Fruit fly (Drosophila melanogaster) whole organism, embryonic: ENCODE measurements around the gene CRAT.

ENCODE experiments used
- Atf-2 ChIP-seq: fragments of 200-800 bp; sonication (Bioruptor generic); optimal IDR thresholded peaks from 2 replicates; lab custom pipeline; 2016; ENCODE audit warnings: missing biosample characterization, missing genetic modification characterization
- Blimp-1 ChIP-seq: fragments of 200-800 bp; sonication (Bioruptor generic); optimal IDR thresholded peaks from 3 replicates; lab custom pipeline; 2018; ENCODE audit warnings: missing biosample characterization, missing genetic modification characterization, mild to moderate bottlenecking, moderate library complexity, missing genetic modification reagents
- CG10267 ChIP-seq: fragments of 200-800 bp; sonication (Bioruptor generic); optimal IDR thresholded peaks from 2 replicates; lab custom pipeline; 2018; ENCODE audit warnings: missing biosample characterization, mild to moderate bottlenecking, missing genetic modification characterization, moderate library complexity
- CG10431 ChIP-seq: fragments of 200-800 bp; sonication (Bioruptor generic); optimal IDR thresholded peaks from 3 replicates; lab custom pipeline; 2018; ENCODE audit warnings: missing biosample characterization, mild to moderate bottlenecking, missing genetic modification characterization
- CG11560 ChIP-seq: fragments of 200-800 bp; sonication (Bioruptor generic); IDR thresholded peaks from 3 replicates; pipeline ENCODE4 v1.3.6; 2022; ENCODE audit warnings: missing biosample characterization, missing genetic modification characterization
- CG12219 ChIP-seq: fragments of 200-800 bp; sonication (Bioruptor generic); optimal IDR thresholded peaks from 3 replicates; lab custom pipeline; 2018; ENCODE audit warnings: missing biosample characterization, mild to moderate bottlenecking, missing genetic modification characterization
- CG13296 ChIP-seq: fragments of 200-800 bp; sonication (Bioruptor generic); optimal IDR thresholded peaks from 3 replicates; lab custom pipeline; 2018; ENCODE audit warnings: missing biosample characterization, mild to moderate bottlenecking, missing genetic modification characterization
- CG14667 ChIP-seq: fragments of 200-800 bp; sonication (Bioruptor generic); IDR thresholded peaks from 2 replicates; pipeline ENCODE4 v1.3.6; 2022; ENCODE audit warnings: missing biosample characterization, missing genetic modification characterization
- CG1603 ChIP-seq: fragments of 200-800 bp; sonication (Bioruptor generic); optimal IDR thresholded peaks from 2 replicates; lab custom pipeline; 2019; ENCODE audit warnings: missing biosample characterization, mild to moderate bottlenecking, missing genetic modification characterization, moderate library complexity
- CG17612 ChIP-seq: fragments of 200-800 bp; sonication (Bioruptor generic); IDR thresholded peaks from 2 replicates; pipeline ENCODE4 v1.3.6; 2022; ENCODE audit warnings: missing biosample characterization, missing genetic modification characterization
- CG30403 ChIP-seq: fragments of 200-800 bp; sonication (Bioruptor generic); optimal IDR thresholded peaks from 3 replicates; lab custom pipeline; 2016; ENCODE audit warnings: missing biosample characterization, missing genetic modification characterization
- CG31388 ChIP-seq: fragments of 200-800 bp; sonication (Bioruptor generic); optimal IDR thresholded peaks from 2 replicates; lab custom pipeline; 2016; ENCODE audit warnings: missing biosample characterization, missing genetic modification characterization
- CG32767 ChIP-seq: fragments of 200-800 bp; sonication (Bioruptor generic); IDR thresholded peaks from 2 replicates; pipeline ENCODE4 v1.3.6; 2022; ENCODE audit warnings: missing biosample characterization, missing genetic modification characterization
- CG34224 ChIP-seq: fragments of 200-800 bp; sonication (Bioruptor generic); IDR thresholded peaks from 3 replicates; pipeline ENCODE4 v1.3.6; 2022; ENCODE audit warnings: missing biosample characterization, missing genetic modification characterization; ENCODE audit not compliant: partially characterized antibody
- CG34376 ChIP-seq: fragments of 200-800 bp; sonication (Bioruptor generic); optimal IDR thresholded peaks from 2 replicates; lab custom pipeline; 2018; ENCODE audit warnings: missing biosample characterization, mild to moderate bottlenecking, missing genetic modification characterization
- CG4282 ChIP-seq: fragments of 200-800 bp; sonication (Bioruptor generic); optimal IDR thresholded peaks from 2 replicates; lab custom pipeline; 2016; ENCODE audit warnings: missing biosample characterization, missing genetic modification characterization
- CG9932 ChIP-seq: fragments of 200-800 bp; sonication (Bioruptor generic); IDR thresholded peaks from 2 replicates; pipeline ENCODE4 v1.3.6; 2022; ENCODE audit warnings: missing biosample characterization, missing genetic modification characterization
- D19A ChIP-seq: fragments of 200-800 bp; optimal IDR thresholded peaks from 3 replicates; lab custom pipeline; 2019; ENCODE audit warnings: missing biosample characterization, mild to moderate bottlenecking, missing genetic modification characterization, moderate library complexity
- GATAe ChIP-seq: fragments of 200-800 bp; sonication (Bioruptor generic); conservative IDR thresholded peaks from 2 replicates; pipeline ENCODE4 v1.3.6; 2022; ENCODE audit warnings: missing biosample characterization, missing genetic modification characterization
- HmgD ChIP-seq: fragments of 200-800 bp; sonication (Bioruptor generic); optimal IDR thresholded peaks from 3 replicates; lab custom pipeline; 2016; ENCODE audit warnings: missing biosample characterization, missing genetic modification characterization
- NC2β ChIP-seq: fragments of 200-800 bp; sonication (Bioruptor generic); optimal IDR thresholded peaks from 2 replicates; lab custom pipeline; 2016; ENCODE audit warnings: missing biosample characterization, missing genetic modification characterization
- Opbp ChIP-seq: fragments of 200-800 bp; sonication (Bioruptor generic); IDR thresholded peaks from 3 replicates; pipeline ENCODE4 v1.3.6; 2022; ENCODE audit warnings: missing biosample characterization, missing genetic modification characterization; ENCODE audit not compliant: partially characterized antibody
- abd-A ChIP-seq: fragments of 200-800 bp; sonication (Bioruptor generic); optimal IDR thresholded peaks from 3 replicates; lab custom pipeline; 2019; ENCODE audit warnings: missing biosample characterization, mild to moderate bottlenecking, missing genetic modification characterization, moderate library complexity
- ara ChIP-seq: fragments of 200-800 bp; sonication (Bioruptor generic); IDR thresholded peaks from 2 replicates; pipeline ENCODE4 v1.3.6; 2022; ENCODE audit warnings: missing biosample characterization, missing genetic modification characterization
- ash1 ChIP-seq: fragments of 200-800 bp; sonication (Bioruptor generic); optimal IDR thresholded peaks from 2 replicates; lab custom pipeline; 2018; ENCODE audit warnings: missing biosample characterization, mild to moderate bottlenecking, missing genetic modification characterization
- bcd ChIP-seq: fragments of 200-800 bp; sonication (Bioruptor generic); optimal IDR thresholded peaks from 2 replicates; lab custom pipeline; 2017; ENCODE audit warnings: missing biosample characterization, mild to moderate bottlenecking, missing genetic modification characterization
- ci ChIP-seq: fragments of 200-800 bp; sonication (Bioruptor generic); IDR thresholded peaks from 3 replicates; pipeline ENCODE4 v1.3.6; 2022; ENCODE audit warnings: missing biosample characterization, missing genetic modification characterization
- grau ChIP-seq: fragments of 200-800 bp; optimal IDR thresholded peaks from 3 replicates; lab custom pipeline; 2019; ENCODE audit warnings: missing biosample characterization, mild to moderate bottlenecking, missing genetic modification characterization, moderate library complexity
- h ChIP-seq: fragments of >200 bp; optimal IDR thresholded peaks from 2 replicates; lab custom pipeline; 2017
- mld ChIP-seq: fragments of 200-800 bp; sonication (Bioruptor generic); IDR thresholded peaks from 3 replicates; pipeline ENCODE4 v1.3.6; 2022; ENCODE audit warnings: missing biosample characterization, missing genetic modification characterization; ENCODE audit not compliant: partially characterized antibody
- oc ChIP-seq: fragments of 200-800 bp; sonication (Bioruptor generic); optimal IDR thresholded peaks from 2 replicates; lab custom pipeline; 2018; ENCODE audit warnings: missing biosample characterization, mild to moderate bottlenecking, missing genetic modification characterization, moderate library complexity
- p53 ChIP-seq: fragments of 200-800 bp; sonication (Bioruptor generic); optimal IDR thresholded peaks from 2 replicates; lab custom pipeline; 2016; ENCODE audit warnings: missing biosample characterization, missing genetic modification characterization
- pfk ChIP-seq: fragments of 200-800 bp; sonication (Bioruptor generic); optimal IDR thresholded peaks from 2 replicates; lab custom pipeline; 2018; ENCODE audit warnings: missing biosample characterization, mild to moderate bottlenecking, missing genetic modification characterization, moderate library complexity
- sim ChIP-seq: fragments of 200-800 bp; sonication (Bioruptor generic); IDR thresholded peaks from 2 replicates; pipeline ENCODE4 v1.3.6; 2022; ENCODE audit warnings: missing biosample characterization, missing genetic modification characterization
- sug ChIP-seq: fragments of 200-800 bp; optimal IDR thresholded peaks from 2 replicates; lab custom pipeline; 2019; ENCODE audit warnings: missing biosample characterization, mild to moderate bottlenecking, missing genetic modification characterization, moderate library complexity
- toy ChIP-seq: fragments of 200-800 bp; sonication (Bioruptor generic); IDR thresholded peaks from 2 replicates; pipeline ENCODE4 v1.3.6; 2022; ENCODE audit warnings: missing biosample characterization, missing genetic modification characterization
- yki ChIP-seq: fragments of >200 bp; optimal IDR thresholded peaks from 3 replicates; lab custom pipeline; 2018
- zf30C ChIP-seq: fragments of 200-800 bp; sonication (Bioruptor generic); optimal IDR thresholded peaks from 3 replicates; lab custom pipeline; 2018; ENCODE audit warnings: missing biosample characterization, mild to moderate bottlenecking, missing genetic modification characterization
- zfh1 ChIP-seq: fragments of 200-800 bp; sonication (Bioruptor generic); IDR thresholded peaks from 3 replicates; pipeline ENCODE4 v1.3.6; 2022; ENCODE audit warnings: missing biosample characterization, missing genetic modification characterization

Gene CRAT

dm6 chr3R:6342702-6343101 is 33.1 kb downstream of the CRAT start, which contains the start of gene CG10298:
Gene CG10298 (plus strand): TSS chr3R:6343002.
- no peak for TF ChIP-seq CG11560
- no peak for TF ChIP-seq CG1603 (tag; lab: Kevin White, UChicago)
- no peak for TF ChIP-seq CG17612 (GFP tag; lab: Robert Waterston, UW)
- no peak for TF ChIP-seq CG14667
- no peak for TF ChIP-seq CG13296 (GFP tag; lab: Kevin White, UChicago)
- no peak for TF ChIP-seq CG31388 (GFP tag; lab: Kevin White, UChicago)
- no peak for TF ChIP-seq bcd (GFP tag; lab: Kevin White, UChicago)
- TF ChIP-seq toy (GFP tag; lab: Robert Waterston, UW) = no peak
- no peak for TF ChIP-seq HmgD (GFP tag; lab: Kevin White, UChicago)
- TF ChIP-seq sug (tag; lab: Kevin White, UChicago) = no peak
- no peak for TF ChIP-seq pfk (GFP tag; lab: Kevin White, UChicago)
- no peak for TF ChIP-seq p53 (GFP tag; lab: Kevin White, UChicago)
- TF ChIP-seq oc (tag; lab: Kevin White, UChicago) = no peak
- TF ChIP-seq grau (tag; lab: Kevin White, UChicago) = no peak
- TF ChIP-seq CG9932 (GFP tag; lab: Robert Waterston, UW) = no peak
- no peak for TF ChIP-seq h
- TF ChIP-seq zfh1 (GFP tag; lab: Robert Waterston, UW) = no peak

dm6 chr3R:6341668-6342067 is 34.2 kb downstream of the CRAT start, which contains the start of gene CG17917:
Gene CG17917 (plus strand): TSS chr3R:6341968.
- no peak for TF ChIP-seq zf30C
- no peak for TF ChIP-seq CG10431
- TF ChIP-seq CG34376 (GFP tag; lab: Kevin White, UChicago) = no peak
- TF ChIP-seq CG10267 (tag; lab: Kevin White, UChicago) = no peak
- no peak for TF ChIP-seq abd-A
- TF ChIP-seq mld (GFP tag; lab: Robert Waterston, UW) = no peak
- TF ChIP-seq CG34224 (GFP tag; lab: Robert Waterston, UW) = no peak
- TF ChIP-seq CG12219 = no peak
- TF ChIP-seq CG30403 (GFP tag; lab: Kevin White, UChicago) = no peak
- no peak for TF ChIP-seq yki (lab: Kevin White, UChicago)
- TF ChIP-seq D19A (tag; lab: Kevin White, UChicago) = no peak
- TF ChIP-seq Atf-2 (GFP tag; lab: Kevin White, UChicago) = no peak
- no peak for TF ChIP-seq CG4282
- TF ChIP-seq ash1 (GFP tag; lab: Kevin White, UChicago) = no peak
- no peak for TF ChIP-seq sim (GFP tag; lab: Robert Waterston, UW)
- no peak for TF ChIP-seq ci (GFP tag; lab: Robert Waterston, UW)
- TF ChIP-seq NC2β (GFP tag; lab: Kevin White, UChicago) = no peak
- no peak for TF ChIP-seq GATAe (GFP tag; lab: Robert Waterston, UW)

- no peak for TF ChIP-seq NC2β (GFP tag; lab: Kevin White, UChicago)
- no peak for TF ChIP-seq Opbp (GFP tag; lab: Robert Waterston, UW)
- 0 out of 2 replicates have a peak, but pooled peaks have one; percentile 18 for TF ChIP-seq ara (GFP tag; lab: Robert Waterston, UW)
- peak; percentile 50 for TF ChIP-seq Blimp-1 (GFP tag; lab: Kevin White, UChicago)
- no peak for TF ChIP-seq CG32767 (GFP tag; lab: Robert Waterston, UW)
- TF ChIP-seq, all 482 proteins: peak for 2
These were observed 36.0 kb downstream of the CRAT start, which contains the start of gene Osi20 for dm6 chr3R:6339795-6340194. Gene Osi20 (plus strand): TSS chr3R:6340095.
